Fruit fly (Drosophila melanogaster) whole organism, embryonic: ENCODE measurements around the gene sif.

ENCODE experiments used
- Asciz ChIP-seq: fragments of 200-800 bp; sonication (Bioruptor generic); optimal IDR thresholded peaks from 2 replicates; lab custom pipeline; 2017; ENCODE audit warnings: missing biosample characterization, mild to moderate bottlenecking, missing genetic modification characterization, missing genetic modification reagents
- B-H2 ChIP-seq: fragments of 200-800 bp; sonication (Bioruptor generic); optimal IDR thresholded peaks from 2 replicates; lab custom pipeline; 2018; ENCODE audit warnings: missing biosample characterization, mild to moderate bottlenecking, missing genetic modification characterization
- CG10147 ChIP-seq: fragments of 200-800 bp; sonication (Bioruptor generic); optimal IDR thresholded peaks from 2 replicates; lab custom pipeline; 2019; ENCODE audit warnings: missing biosample characterization, mild to moderate bottlenecking, missing genetic modification characterization, moderate library complexity
- CG10565 ChIP-seq: fragments of 200-800 bp; sonication (Bioruptor generic); optimal IDR thresholded peaks from 3 replicates; lab custom pipeline; 2016; ENCODE audit warnings: missing biosample characterization, mild to moderate bottlenecking, missing genetic modification characterization
- CG10979 ChIP-seq: fragments of 200-800 bp; sonication (Bioruptor generic); optimal IDR thresholded peaks from 2 replicates; lab custom pipeline; 2018; ENCODE audit warnings: missing biosample characterization, mild to moderate bottlenecking, missing genetic modification characterization, moderate library complexity
- CG12659 ChIP-seq: fragments of 200-800 bp; sonication (Bioruptor generic); optimal IDR thresholded peaks from 3 replicates; lab custom pipeline; 2017; ENCODE audit warnings: mild to moderate bottlenecking, missing biosample characterization, missing genetic modification reagents, missing genetic modification characterization
- CG14014 ChIP-seq: fragments of 200-800 bp; sonication (Bioruptor generic); IDR thresholded peaks from 2 replicates; pipeline ENCODE4 v1.3.6; 2022; ENCODE audit warnings: missing biosample characterization, missing genetic modification characterization
- CG14710 ChIP-seq: fragments of 200-800 bp; sonication (Bioruptor generic); optimal IDR thresholded peaks from 3 replicates; lab custom pipeline; 2019; ENCODE audit warnings: missing biosample characterization, mild to moderate bottlenecking, missing genetic modification characterization, moderate library complexity
- CG15514 ChIP-seq: fragments of 200-800 bp; sonication (Bioruptor generic); optimal IDR thresholded peaks from 3 replicates; lab custom pipeline; 2017; ENCODE audit warnings: missing biosample characterization, missing genetic modification characterization, mild to moderate bottlenecking, moderate library complexity, missing genetic modification reagents
- CG1647 ChIP-seq: fragments of 200-800 bp; sonication (Bioruptor generic); optimal IDR thresholded peaks from 3 replicates; lab custom pipeline; 2016; ENCODE audit warnings: missing biosample characterization, missing genetic modification characterization
- CG17328 ChIP-seq: fragments of 200-800 bp; sonication (Bioruptor generic); IDR thresholded peaks from 2 replicates; pipeline ENCODE4 v1.3.6; 2022; ENCODE audit warnings: missing biosample characterization, missing genetic modification characterization
- CG17361 ChIP-seq: fragments of 200-800 bp; sonication (Bioruptor generic); IDR thresholded peaks from 3 replicates; pipeline ENCODE4 v1.3.6; 2022; ENCODE audit warnings: missing biosample characterization, missing genetic modification characterization
- CG18011 ChIP-seq: fragments of 200-800 bp; sonication (Bioruptor generic); optimal IDR thresholded peaks from 2 replicates; lab custom pipeline; 2017; ENCODE audit warnings: missing biosample characterization, missing genetic modification characterization, mild to moderate bottlenecking, moderate library complexity, missing genotype
- CG1832 ChIP-seq: fragments of 200-800 bp; sonication (Bioruptor generic); optimal IDR thresholded peaks from 2 replicates; lab custom pipeline; 2017; ENCODE audit warnings: missing biosample characterization, mild to moderate bottlenecking, missing genetic modification characterization, inconsistent platforms
- CG18476 ChIP-seq: fragments of 200-800 bp; sonication (Bioruptor generic); optimal IDR thresholded peaks from 2 replicates; lab custom pipeline; 2016; ENCODE audit warnings: missing biosample characterization, mild to moderate bottlenecking, missing genetic modification characterization
- CG2202 ChIP-seq: fragments of 200-800 bp; sonication (Bioruptor generic); optimal IDR thresholded peaks from 2 replicates; lab custom pipeline; 2018; ENCODE audit warnings: missing biosample characterization, mild to moderate bottlenecking, missing genetic modification characterization
- CG2712 ChIP-seq: fragments of 200-800 bp; optimal IDR thresholded peaks from 3 replicates; lab custom pipeline; 2019; ENCODE audit warnings: missing biosample characterization, mild to moderate bottlenecking, missing genetic modification characterization, moderate library complexity
- CG32772 ChIP-seq: fragments of 200-800 bp; sonication (Bioruptor generic); IDR thresholded peaks from 2 replicates; pipeline ENCODE4 v1.3.6; 2022; ENCODE audit warnings: missing biosample characterization, missing genetic modification characterization
- CG33213 ChIP-seq: fragments of 200-800 bp; sonication (Bioruptor generic); optimal IDR thresholded peaks from 3 replicates; lab custom pipeline; 2016; ENCODE audit warnings: missing biosample characterization, missing genetic modification characterization
- CG3407 ChIP-seq: fragments of 200-800 bp; sonication (Bioruptor generic); optimal IDR thresholded peaks from 2 replicates; lab custom pipeline; 2018; ENCODE audit warnings: missing biosample characterization, mild to moderate bottlenecking, missing genetic modification characterization
- CG42726 ChIP-seq: fragments of 200-800 bp; sonication (Bioruptor generic); IDR thresholded peaks from 2 replicates; pipeline ENCODE4 v1.3.6; 2022; ENCODE audit warnings: missing biosample characterization, missing genetic modification characterization; ENCODE audit not compliant: partially characterized antibody
- CG4360 ChIP-seq: fragments of 200-800 bp; sonication (Bioruptor generic); IDR thresholded peaks from 2 replicates; pipeline ENCODE4 v1.3.6; 2022; ENCODE audit warnings: missing biosample characterization, missing genetic modification characterization
- CG6683 ChIP-seq: fragments of 200-800 bp; sonication (Bioruptor generic); optimal IDR thresholded peaks from 2 replicates; lab custom pipeline; 2017; ENCODE audit warnings: missing biosample characterization, mild to moderate bottlenecking, missing genetic modification characterization, missing genetic modification reagents
- CG6854 ChIP-seq: fragments of 200-800 bp; sonication (Bioruptor generic); optimal IDR thresholded peaks from 3 replicates; lab custom pipeline; 2017; ENCODE audit warnings: missing biosample characterization, mild to moderate bottlenecking, missing genetic modification characterization
- CTCF ChIP-seq: fragments of 200-800 bp; sonication (Bioruptor generic); optimal IDR thresholded peaks from 2 replicates; lab custom pipeline; 2017; ENCODE audit warnings: missing biosample characterization, mild to moderate bottlenecking, missing genetic modification characterization, moderate library complexity
- E2f1 ChIP-seq: fragments of 200-800 bp; sonication (Bioruptor generic); IDR thresholded peaks from 2 replicates; pipeline ENCODE4 v1.3.6; 2022; ENCODE audit warnings: missing biosample characterization, missing genetic modification characterization
- Eip74EF ChIP-seq, 2 experiments: fragments of 200-800 bp in 1 of 2; fragments of >200 bp in 1 of 2; sonication (Bioruptor generic) in 1 of 2; optimal IDR thresholded peaks; 2 replicates each; lab custom pipeline; 2017 to 2019; ENCODE audit warnings: missing biosample characterization in 2 of 2, missing genetic modification characterization in 2 of 2, mild to moderate bottlenecking in 1 of 2, moderate library complexity in 1 of 2
- Mad ChIP-seq: fragments of 200-800 bp; sonication (Bioruptor generic); optimal IDR thresholded peaks from 2 replicates; lab custom pipeline; 2016; ENCODE audit warnings: missing biosample characterization, missing genetic modification characterization
- Opbp ChIP-seq: fragments of 200-800 bp; sonication (Bioruptor generic); IDR thresholded peaks from 3 replicates; pipeline ENCODE4 v1.3.6; 2022; ENCODE audit warnings: missing biosample characterization, missing genetic modification characterization; ENCODE audit not compliant: partially characterized antibody
- Optix ChIP-seq: fragments of 200-800 bp; sonication (Bioruptor generic); IDR thresholded peaks from 3 replicates; pipeline ENCODE4 v1.3.6; 2022; ENCODE audit warnings: missing biosample characterization, missing genetic modification characterization
- Ptx1 ChIP-seq: fragments of 200-800 bp; sonication (Bioruptor generic); IDR thresholded peaks from 2 replicates; pipeline ENCODE4 v1.3.6; 2022; ENCODE audit warnings: missing biosample characterization, missing genetic modification characterization
- Ravus ChIP-seq: fragments of 200-800 bp; sonication (Bioruptor generic); IDR thresholded peaks from 2 replicates; pipeline ENCODE4 v1.3.6; 2022; ENCODE audit warnings: missing biosample characterization, missing genetic modification characterization
- Rfx ChIP-seq: fragments of 200-800 bp; sonication (Bioruptor generic); IDR thresholded peaks from 2 replicates; pipeline ENCODE4 v1.3.6; 2022; ENCODE audit warnings: missing biosample characterization, missing genetic modification characterization
- Rx ChIP-seq: fragments of 200-800 bp; sonication (Bioruptor generic); IDR thresholded peaks from 2 replicates; pipeline ENCODE4 v1.3.6; 2022; ENCODE audit warnings: missing biosample characterization, missing genetic modification characterization
- Sry-δ ChIP-seq: fragments of 200-800 bp; sonication (Bioruptor generic); optimal IDR thresholded peaks from 2 replicates; lab custom pipeline; 2016; ENCODE audit warnings: missing biosample characterization, missing genetic modification characterization
- amos ChIP-seq: fragments of 200-800 bp; sonication (Bioruptor generic); IDR thresholded peaks from 2 replicates; pipeline ENCODE4 v1.3.6; 2022; ENCODE audit warnings: missing biosample characterization, missing genetic modification characterization; ENCODE audit not compliant: partially characterized antibody
- bab2 ChIP-seq: fragments of 200-800 bp; sonication (Bioruptor generic); optimal IDR thresholded peaks from 2 replicates; lab custom pipeline; 2016; ENCODE audit warnings: missing biosample characterization, missing genetic modification characterization
- corto ChIP-seq: fragments of 200-800 bp; sonication (Bioruptor generic); optimal IDR thresholded peaks from 2 replicates; lab custom pipeline; 2016; ENCODE audit warnings: missing biosample characterization, mild to moderate bottlenecking, missing genetic modification characterization, moderate library complexity
- crp ChIP-seq, 2 experiments: fragments of 200-800 bp; sonication (Bioruptor generic); optimal IDR thresholded peaks; 2 replicates in 1 of 2; 3 replicates in 1 of 2; lab custom pipeline; 2017; ENCODE audit warnings: missing biosample characterization in 2 of 2, missing genetic modification characterization in 2 of 2, mild to moderate bottlenecking in 1 of 2, moderate library complexity in 1 of 2
- ewg ChIP-seq: fragments of 200-800 bp; sonication (Bioruptor generic); optimal IDR thresholded peaks from 3 replicates; lab custom pipeline; 2017; ENCODE audit warnings: mild to moderate bottlenecking, missing biosample characterization, missing genetic modification reagents, missing genetic modification characterization
- fu2 ChIP-seq: fragments of 200-800 bp; sonication (Bioruptor generic); optimal IDR thresholded peaks from 2 replicates; lab custom pipeline; 2016; ENCODE audit warnings: missing biosample characterization, missing genetic modification characterization
- grau ChIP-seq: fragments of 200-800 bp; optimal IDR thresholded peaks from 3 replicates; lab custom pipeline; 2019; ENCODE audit warnings: missing biosample characterization, mild to moderate bottlenecking, missing genetic modification characterization, moderate library complexity
- kay ChIP-seq: fragments of 200-800 bp; sonication (Bioruptor generic); optimal IDR thresholded peaks from 2 replicates; lab custom pipeline; 2016; ENCODE audit warnings: missing biosample characterization, missing genetic modification characterization
- knrl ChIP-seq: fragments of 200-800 bp; sonication (Bioruptor generic); IDR thresholded peaks from 3 replicates; pipeline ENCODE4 v1.3.6; 2022; ENCODE audit warnings: missing biosample characterization, missing genetic modification characterization; ENCODE audit not compliant: partially characterized antibody
- pb ChIP-seq: fragments of 200-800 bp; sonication (Bioruptor generic); optimal IDR thresholded peaks from 3 replicates; lab custom pipeline; 2016; ENCODE audit warnings: missing biosample characterization, missing genetic modification characterization
- phol ChIP-seq: fragments of 200-800 bp; sonication (Bioruptor generic); optimal IDR thresholded peaks from 3 replicates; lab custom pipeline; 2018; ENCODE audit warnings: missing biosample characterization, mild to moderate bottlenecking, missing genetic modification characterization, moderate library complexity
- rib ChIP-seq: fragments of 200-800 bp; sonication (Bioruptor generic); IDR thresholded peaks from 2 replicates; pipeline ENCODE4 v1.3.6; 2022; ENCODE audit warnings: missing biosample characterization, missing genetic modification characterization
- sens ChIP-seq: fragments of 200-800 bp; sonication (Bioruptor generic); peaks from one replicate; lab custom pipeline; 2016; ENCODE audit warnings: missing biosample characterization, missing genetic modification characterization
- sisA ChIP-seq: fragments of 200-800 bp; sonication (Bioruptor generic); IDR thresholded peaks from 2 replicates; pipeline ENCODE4 v1.3.6; 2022; ENCODE audit warnings: missing biosample characterization, missing genetic modification characterization
- wdn ChIP-seq: fragments of 200-800 bp; sonication (Bioruptor generic); IDR thresholded peaks from 2 replicates; pipeline ENCODE4 v1.3.6; 2022; ENCODE audit warnings: missing biosample characterization, missing genetic modification characterization

sif gene

DNA sequence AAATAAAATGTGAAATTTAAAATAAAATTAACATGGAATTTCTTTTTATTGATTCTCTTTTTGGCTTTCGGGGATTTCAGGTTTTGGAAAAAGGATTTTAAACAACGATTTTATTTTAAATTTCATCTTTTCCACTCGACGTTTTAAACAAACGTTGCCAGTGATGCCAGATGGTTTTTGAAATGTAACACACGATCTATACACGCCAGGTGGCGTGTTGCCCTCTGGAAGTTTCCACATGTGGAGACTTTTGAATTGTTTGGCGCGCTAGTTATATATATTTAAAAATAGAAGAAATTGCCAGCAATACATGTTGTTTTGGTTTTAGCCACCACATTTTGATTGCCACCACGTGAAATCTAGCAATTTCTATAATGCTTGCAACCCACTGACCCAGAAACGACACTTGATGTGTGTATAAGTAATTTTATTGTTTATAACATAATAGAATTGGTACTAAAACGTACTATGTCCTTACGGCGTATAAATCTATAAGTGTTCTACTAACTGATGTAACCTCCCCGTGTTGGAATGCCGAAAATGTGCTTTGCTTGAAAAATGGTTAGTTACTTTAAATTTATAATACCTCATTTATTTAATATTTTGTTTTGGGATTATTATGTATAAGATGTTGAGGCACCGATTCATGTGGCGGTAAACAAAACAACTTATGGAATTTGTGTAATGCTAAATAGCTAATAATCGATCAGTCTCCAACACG lies 92.1 kb downstream of the sif start (continued):
- no peak for TF ChIP-seq kay (GFP tag; lab: Kevin White, UChicago)
- TF ChIP-seq fu2 (GFP tag; lab: Kevin White, UChicago): no peak
- no peak for TF ChIP-seq CG2202 (tag; lab: Kevin White, UChicago)
- TF ChIP-seq CG4360 (GFP tag; lab: Robert Waterston, UW): peak; percentile 9; the same call in 1 of the 2 replicates
- peak; percentile 21 for TF ChIP-seq phol (tag; lab: Kevin White, UChicago)
- no peak for TF ChIP-seq CG6854 (GFP tag; lab: Kevin White, UChicago)
- no peak for TF ChIP-seq CG17328 (GFP tag; lab: Robert Waterston, UW)
- TF ChIP-seq Ptx1: no peak
- no peak for TF ChIP-seq Optix (GFP tag; lab: Robert Waterston, UW)
- no peak for TF ChIP-seq pb (GFP tag; lab: Kevin White, UChicago)
- TF ChIP-seq corto: no peak
- TF ChIP-seq rib (GFP tag; lab: Robert Waterston, UW): no peak
- no peak for TF ChIP-seq bab2
- no peak for TF ChIP-seq CG10979 (tag; lab: Kevin White, UChicago)
- peak; percentile 19 for TF ChIP-seq Sry-δ (GFP tag; lab: Kevin White, UChicago)
- no peak for TF ChIP-seq Ravus (GFP tag; lab: Robert Waterston, UW)
- TF ChIP-seq crp (GFP tag; optimal IDR thresholded peaks at IDR 0.05; lab: Kevin White, UChicago): peak in 1 of 2 experiments; percentile 16
- peak; percentile 59 for TF ChIP-seq amos
- TF ChIP-seq CG1832 (GFP tag; lab: Kevin White, UChicago): no peak
- TF ChIP-seq grau (tag; lab: Kevin White, UChicago): peak; percentile 30
- TF ChIP-seq CG12659 (GFP tag; lab: Kevin White, UChicago): peak; percentile 46
- no peak for TF ChIP-seq CG3407
- TF ChIP-seq E2f1: no peak
- no peak for TF ChIP-seq ewg (GFP tag; lab: Kevin White, UChicago)
- no peak for TF ChIP-seq CG1647 (GFP tag; lab: Kevin White, UChicago)
- TF ChIP-seq B-H2 (GFP tag; lab: Kevin White, UChicago): peak; percentile 52
- no peak for TF ChIP-seq sens (GFP tag; lab: Kevin White, UChicago)
- no peak for TF ChIP-seq CG18011 (GFP tag; lab: Kevin White, UChicago)
- TF ChIP-seq CTCF (GFP tag; lab: Kevin White, UChicago): peak; percentile 97
- TF ChIP-seq CG10147 (GFP tag; lab: Kevin White, UChicago): no peak
- no peak for TF ChIP-seq CG32772 (GFP tag; lab: Robert Waterston, UW)
- no peak for TF ChIP-seq wdn (GFP tag; lab: Robert Waterston, UW)
- TF ChIP-seq CG15514 (GFP tag; lab: Kevin White, UChicago): peak; percentile 57
- TF ChIP-seq CG18476 (GFP tag; lab: Kevin White, UChicago): no peak
- no peak for TF ChIP-seq CG10565 (GFP tag; lab: Kevin White, UChicago)
- peak; percentile 53 for TF ChIP-seq CG14710 (tag; lab: Kevin White, UChicago)
- no peak for TF ChIP-seq Rx (GFP tag; lab: Robert Waterston, UW)
- TF ChIP-seq CG33213 (GFP tag; lab: Kevin White, UChicago): peak; percentile 48
- TF ChIP-seq Eip74EF (GFP tag; optimal IDR thresholded peaks at IDR 0.05; lab: Kevin White, UChicago): no peak
- peak; percentile 25 for TF ChIP-seq Mad (GFP tag; lab: Kevin White, UChicago)
- no peak for TF ChIP-seq CG2712
- TF ChIP-seq Asciz (GFP tag; lab: Kevin White, UChicago): no peak
- TF ChIP-seq knrl (GFP tag; lab: Robert Waterston, UW): peak; percentile 39; the same call in 1 of the 3 replicates
- no peak for TF ChIP-seq CG6683 (GFP tag; lab: Kevin White, UChicago)
- no peak for TF ChIP-seq CG17361
- peak; percentile 47; the same call in 1 of the 3 replicates for TF ChIP-seq Opbp (GFP tag; lab: Robert Waterston, UW)
- TF ChIP-seq Rfx: peak; percentile 66
- no peak for TF ChIP-seq CG14014 (GFP tag; lab: Robert Waterston, UW)
- TF ChIP-seq CG42726 (GFP tag; lab: Robert Waterston, UW): peak; percentile 64
- no peak for TF ChIP-seq sisA
